Worm (Caenorhabditis elegans) whole organism, late embryonic: ENCODE results near the gene B0454.6.
"Not testable (repeated sequence)": the region's sequence is repeated elsewhere in the genome, so short reads cannot be mapped to it uniquely, and the experiment has no call there.

ENCODE experiments used
- C08G9.2 ChIP-seq: sonication (generic microtip); optimal IDR thresholded peaks from 2 replicates; lab custom pipeline; 2016; ENCODE audit warnings: mild to moderate bottlenecking, missing genetic modification characterization, moderate library complexity, missing compliant biosample characterization
- K02D7.2 ChIP-seq: sonication (generic microtip); optimal IDR thresholded peaks from 2 replicates; lab custom pipeline; 2017; ENCODE audit warnings: mild to moderate bottlenecking, missing genetic modification characterization, missing compliant biosample characterization
- Y22D7AL.16 ChIP-seq: sonication (generic microtip); optimal IDR thresholded peaks from 2 replicates; lab custom pipeline; 2016; ENCODE audit warnings: missing genetic modification characterization, missing compliant biosample characterization
- ceh-14 ChIP-seq: sonication (generic microtip); optimal IDR thresholded peaks from 2 replicates; lab custom pipeline; 2016; ENCODE audit warnings: missing genotype, missing genetic modification characterization, missing compliant biosample characterization
- ceh-31 ChIP-seq: sonication (generic microtip); optimal IDR thresholded peaks from 2 replicates; lab custom pipeline; 2016; ENCODE audit warnings: missing genetic modification characterization, missing compliant biosample characterization
- ceh-34 ChIP-seq: sonication (generic microtip); optimal IDR thresholded peaks from 2 replicates; lab custom pipeline; 2016; ENCODE audit warnings: mild to moderate bottlenecking, missing genetic modification characterization, missing compliant biosample characterization
- ceh-45 ChIP-seq: fragments of 200-800 bp; sonication (Bioruptor generic); IDR thresholded peaks from 2 replicates; pipeline ENCODE4 v1.3.6; 2022; ENCODE audit warnings: missing genetic modification reagents, missing genetic modification characterization, missing compliant biosample characterization
- ceh-48 ChIP-seq: sonication (generic microtip); optimal IDR thresholded peaks from 2 replicates; lab custom pipeline; 2016; ENCODE audit warnings: missing genetic modification characterization, inconsistent platforms, missing compliant biosample characterization
- ceh-6 ChIP-seq: fragments of 200-800 bp; sonication (Bioruptor generic); optimal IDR thresholded peaks from 2 replicates; lab custom pipeline; 2018; ENCODE audit warnings: mild to moderate bottlenecking, missing genetic modification characterization, missing compliant biosample characterization
- elt-2 ChIP-seq: sonication (generic microtip); optimal IDR thresholded peaks from 2 replicates; lab custom pipeline; 2016; ENCODE audit warnings: missing genetic modification reagents, missing genetic modification characterization, missing compliant biosample characterization
- ets-4 ChIP-seq: sonication (generic microtip); optimal IDR thresholded peaks from 2 replicates; lab custom pipeline; 2016; ENCODE audit warnings: missing genetic modification characterization, missing compliant biosample characterization
- fax-1 ChIP-seq: sonication (generic microtip); optimal IDR thresholded peaks from 2 replicates; lab custom pipeline; 2016; ENCODE audit warnings: missing genotype, missing genetic modification characterization, missing compliant biosample characterization
- fkh-6 ChIP-seq: sonication (generic microtip); optimal IDR thresholded peaks from 2 replicates; lab custom pipeline; 2016; ENCODE audit warnings: missing genetic modification characterization, missing compliant biosample characterization
- gmeb-2 ChIP-seq: sonication (generic microtip); optimal IDR thresholded peaks from 2 replicates; lab custom pipeline; 2016; ENCODE audit warnings: missing genetic modification characterization, inconsistent platforms, missing compliant biosample characterization
- hlh-13 ChIP-seq: fragments of 200-800 bp; sonication (Bioruptor generic); optimal IDR thresholded peaks from 2 replicates; lab custom pipeline; 2018; ENCODE audit warnings: mild to moderate bottlenecking, missing genetic modification characterization, missing compliant biosample characterization
- hlh-15 ChIP-seq: sonication (generic microtip); optimal IDR thresholded peaks from 2 replicates; lab custom pipeline; 2016; ENCODE audit warnings: missing genetic modification characterization, missing compliant biosample characterization
- hlh-6 ChIP-seq: sonication (generic microtip); optimal IDR thresholded peaks from 2 replicates; lab custom pipeline; 2016; ENCODE audit warnings: missing genotype, missing genetic modification characterization, missing compliant biosample characterization
- hlh-8 ChIP-seq: sonication (generic microtip); optimal IDR thresholded peaks from 2 replicates; lab custom pipeline; 2016; ENCODE audit warnings: missing genotype, missing genetic modification characterization, missing compliant biosample characterization
- lim-6 ChIP-seq: sonication (generic microtip); optimal IDR thresholded peaks from 2 replicates; lab custom pipeline; 2016; ENCODE audit warnings: missing genetic modification characterization, missing compliant biosample characterization
- madf-2 ChIP-seq: sonication (generic microtip); optimal IDR thresholded peaks from 2 replicates; lab custom pipeline; 2017; ENCODE audit warnings: missing genetic modification characterization, missing compliant biosample characterization
- mec-3 ChIP-seq: sonication (generic microtip); optimal IDR thresholded peaks from 2 replicates; lab custom pipeline; 2016; ENCODE audit warnings: borderline replicate concordance, missing genetic modification characterization, missing compliant biosample characterization
- npax-4 ChIP-seq: sonication (generic microtip); optimal IDR thresholded peaks from 2 replicates; lab custom pipeline; 2016; ENCODE audit warnings: missing genetic modification characterization, missing compliant biosample characterization
- odd-2 ChIP-seq: sonication (generic microtip); optimal IDR thresholded peaks from 2 replicates; lab custom pipeline; 2017; ENCODE audit warnings: antibody characterized with exemption, mild to moderate bottlenecking, missing genetic modification characterization, missing compliant biosample characterization
- pax-1 ChIP-seq: fragments of 150-350 bp; optimal IDR thresholded peaks from 2 replicates; lab custom pipeline; 2014; ENCODE audit warnings: missing biosample characterization, missing genetic modification characterization
- pha-2 ChIP-seq: sonication (generic microtip); optimal IDR thresholded peaks from 2 replicates; lab custom pipeline; 2017; ENCODE audit warnings: mild to moderate bottlenecking, missing genetic modification characterization, missing compliant biosample characterization
- pros-1 ChIP-seq: fragments of 150-350 bp; optimal IDR thresholded peaks from 2 replicates; lab custom pipeline; 2014; ENCODE audit warnings: missing biosample characterization, missing genetic modification reagents, missing genetic modification characterization
- tbx-7 ChIP-seq: sonication (generic microtip); optimal IDR thresholded peaks from 2 replicates; lab custom pipeline; 2016; ENCODE audit warnings: missing genotype, missing genetic modification characterization, missing compliant biosample characterization
- ttx-3 ChIP-seq: sonication (generic microtip); optimal IDR thresholded peaks from 2 replicates; lab custom pipeline; 2016; ENCODE audit warnings: missing genetic modification reagents, missing genetic modification characterization, missing compliant biosample characterization
- unc-3 ChIP-seq, 2 experiments: fragments of 200-800 bp in 1 of 2; sonication (Bioruptor generic) in 1 of 2; sonication (generic microtip) in 1 of 2; conservative IDR thresholded peaks in 1 of 2; optimal IDR thresholded peaks in 1 of 2; 2 replicates each; pipeline versions ENCODE4 v1.3.6 to Lab custom; 2016 to 2022; ENCODE audit warnings: missing compliant biosample characterization in 2 of 2, missing genetic modification characterization in 2 of 2, missing genetic modification reagents in 1 of 2
- unc-42 ChIP-seq: sonication (generic microtip); optimal IDR thresholded peaks from 2 replicates; lab custom pipeline; 2016; ENCODE audit warnings: missing genotype, missing genetic modification characterization, missing compliant biosample characterization
- unc-55 ChIP-seq: sonication (generic microtip); optimal IDR thresholded peaks from 2 replicates; lab custom pipeline; 2017; ENCODE audit warnings: missing biosample characterization, missing genetic modification reagents, missing genetic modification characterization
- zip-5 ChIP-seq: sonication (generic microtip); optimal IDR thresholded peaks from 2 replicates; lab custom pipeline; 2016; ENCODE audit warnings: missing genetic modification characterization, missing compliant biosample characterization

Gene B0454.6

DNA sequence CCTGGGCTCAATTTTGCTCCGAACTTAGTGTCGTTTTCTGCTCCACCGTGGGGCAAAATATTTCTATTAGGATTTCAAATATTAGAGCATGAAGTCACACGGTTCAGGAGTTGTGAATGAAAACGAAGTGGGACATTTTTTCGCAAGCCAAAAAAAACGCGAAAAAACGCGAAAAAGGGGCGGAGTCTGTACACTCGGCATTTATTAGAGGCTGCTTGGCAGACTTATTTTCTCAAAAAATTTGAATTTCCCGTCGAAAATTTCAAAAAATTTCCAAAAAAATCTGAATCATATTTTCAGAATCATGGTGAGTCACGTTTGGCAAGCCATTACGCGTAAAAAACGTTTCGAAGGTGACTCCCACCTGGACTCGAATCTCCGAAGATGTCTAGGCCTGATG lies at the start of gene B0454.6:
Gene B0454.6, plus strand, starts transcription at position 301 of the 400 bp plus-strand sequence.
- TF ChIP-seq hlh-6 (tag; lab: Kevin White, UChicago); ets-4; gmeb-2 (tag; lab: Kevin White, UChicago): not testable (repeated sequence)

DNA sequence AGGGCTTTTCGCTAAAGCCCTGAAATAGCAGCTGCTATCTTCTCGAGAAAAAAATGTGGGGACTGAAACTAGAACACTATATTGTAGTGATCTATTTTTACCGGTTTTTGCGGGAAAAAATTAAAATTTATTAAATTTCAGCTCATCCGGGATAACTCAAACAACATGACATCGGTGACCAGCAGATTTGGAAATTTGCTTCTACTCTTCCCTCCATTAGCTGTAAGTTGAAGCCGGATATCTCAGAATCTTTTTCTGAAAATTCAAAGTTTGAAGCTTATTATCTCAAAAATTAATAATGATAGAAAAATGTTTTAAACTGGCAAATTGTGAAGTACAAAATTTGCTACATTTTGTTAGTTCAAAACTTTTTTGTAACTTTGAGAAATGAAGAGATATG lies 48.2 kb upstream of the B0454.6 start:
- no peak for TF ChIP-seq pha-2 (tag; lab: Kevin White, UChicago)
- no peak for TF ChIP-seq ceh-6 (GFP tag; lab: Kevin White, UChicago)
- no peak for TF ChIP-seq zip-5 (tag; lab: Kevin White, UChicago)
- TF ChIP-seq hlh-8 (tag; lab: Kevin White, UChicago), result no peak
- no peak for TF ChIP-seq pros-1 (tag; lab: Kevin White, UChicago)
- no peak for TF ChIP-seq unc-42
- TF ChIP-seq tbx-7, result no peak
- TF ChIP-seq unc-3 (GFP tag; conservative IDR thresholded peaks at IDR 0.05; lab: Robert Waterston, UW), result no peak
- TF ChIP-seq unc-3 (tag; optimal IDR thresholded peaks at IDR 0.05; lab: Kevin White, UChicago), result no peak
- TF ChIP-seq ceh-14, result no peak
- TF ChIP-seq ceh-45 (GFP tag; lab: Robert Waterston, UW), result no peak
- TF ChIP-seq ceh-31 (tag; lab: Kevin White, UChicago), result no peak
- TF ChIP-seq gmeb-2 (tag; lab: Kevin White, UChicago), result no peak
- TF ChIP-seq lim-6, result no peak
- TF ChIP-seq ttx-3 (tag; lab: Kevin White, UChicago), result no peak

ce11 chrII:2985446-2985845 lies 47.1 kb upstream of the B0454.6 start:
- TF ChIP-seq hlh-13 (GFP tag; lab: Kevin White, UChicago) (no peak), hlh-6 (tag; lab: Kevin White, UChicago) (peak; percentile 40)

- no peak for TF ChIP-seq mec-3
- no peak for TF ChIP-seq K02D7.2 (tag; lab: Kevin White, UChicago)
- no peak for TF ChIP-seq npax-4 (tag; lab: Kevin White, UChicago)
- no peak for TF ChIP-seq unc-55 (GFP tag; lab: Kevin White, UChicago)
- TF ChIP-seq fkh-6 (tag; lab: Kevin White, UChicago), result no peak
- TF ChIP-seq ceh-48 (tag; lab: Kevin White, UChicago), result no peak
- no peak for TF ChIP-seq elt-2
- TF ChIP-seq ceh-34 (tag; lab: Kevin White, UChicago), result no peak
- TF ChIP-seq pax-1 (tag; lab: Kevin White, UChicago), result no peak
- no peak for TF ChIP-seq hlh-15 (tag; lab: Kevin White, UChicago)
- TF ChIP-seq fax-1 (tag; lab: Kevin White, UChicago), result no peak
- no peak for TF ChIP-seq C08G9.2
- no peak for TF ChIP-seq unc-3 (GFP tag; conservative IDR thresholded peaks at IDR 0.05; lab: Robert Waterston, UW)
- TF ChIP-seq unc-3 (tag; optimal IDR thresholded peaks at IDR 0.05; lab: Kevin White, UChicago), result no peak
- TF ChIP-seq Y22D7AL.16 (tag; lab: Kevin White, UChicago), result no peak
- no peak for TF ChIP-seq odd-2 (tag; lab: Kevin White, UChicago)
- no peak for TF ChIP-seq madf-2 (tag; lab: Kevin White, UChicago)
Measured at ce11 chrII:2985935-2986498, 46.6 kb upstream of the B0454.6 start.

- no peak for TF ChIP-seq lim-6
- TF ChIP-seq, all 69 proteins: peak for 0
Measured at ce11 chrII:2987122-2987556, 45.4 kb upstream of the B0454.6 start.
